Worm (Caenorhabditis elegans): Measurements from ENCODE around the gene cup-14.
"Not testable (repeated sequence)": the region's sequence is repeated elsewhere in the genome, so short reads cannot be mapped to it uniquely, and the experiment has no call there.

DNA sequence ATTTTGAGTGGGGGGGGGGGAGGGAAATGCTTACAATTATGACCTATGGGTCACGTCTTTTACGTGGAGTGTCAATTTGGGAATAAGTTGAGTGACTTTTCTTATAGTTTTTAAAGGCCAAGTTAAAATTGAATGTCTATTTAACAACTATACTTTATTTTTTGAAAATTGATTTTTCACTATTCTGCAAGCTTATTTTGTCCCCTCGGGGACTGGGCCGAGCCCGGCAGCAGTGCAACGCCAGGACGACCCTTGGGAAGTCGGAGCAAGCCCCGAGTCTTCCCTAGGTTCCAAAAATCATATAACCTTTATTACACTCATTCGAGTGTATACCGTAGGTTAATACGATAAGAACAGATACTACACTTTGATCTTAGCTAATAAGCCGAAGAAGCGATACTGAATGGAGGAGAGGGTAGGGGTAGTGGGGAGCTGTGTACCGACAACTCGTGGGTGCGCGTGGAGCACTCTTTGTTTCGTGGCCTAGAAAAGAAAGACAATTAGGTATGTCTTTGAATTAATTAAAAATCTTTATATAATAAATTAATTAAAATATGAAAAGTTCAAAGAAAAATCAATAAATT is 36.2 kb downstream of the cup-14 start, which contains the start of gene ins-37:
- TF ChIP-seq aly-2 (tag; optimal IDR thresholded peaks at IDR 0.05); nhr-11 (tag; optimal IDR thresholded peaks at IDR 0.05); ztf-4 (tag; optimal IDR thresholded peaks at IDR 0.05); ztf-11 (tag; optimal IDR thresholded peaks at IDR 0.05); mdl-1 (tag; optimal IDR thresholded peaks at IDR 0.05); ama-1 (optimal IDR thresholded peaks at IDR 0.05); elt-3 (tag; optimal IDR thresholded peaks at IDR 0.05); ceh-9 (tag; optimal IDR thresholded peaks at IDR 0.05); jun-1 (tag; optimal IDR thresholded peaks at IDR 0.05); unc-39 (tag; optimal IDR thresholded peaks at IDR 0.05); nhr-237 (tag; optimal IDR thresholded peaks at IDR 0.05); egl-27 (tag; optimal IDR thresholded peaks at IDR 0.05): not testable (repeated sequence)

All from whole organism, L3 larva.